Worm (Caenorhabditis elegans): ENCODE measurements around the gene perm-3.

ce11 chrIV:5409112-5409511 lies 14.5 kb upstream of the perm-3 start:
- TF ChIP-seq pbrm-1 (GFP tag; IDR thresholded peaks at IDR 0.05) (no peak), F10E7.11 (tag; optimal IDR thresholded peaks at IDR 0.05) (no peak), unc-62 (GFP tag; optimal IDR thresholded peaks at IDR 0.05) (no peak), ekl-4 (GFP tag; IDR thresholded peaks at IDR 0.05) (no peak), ztf-3 (GFP tag; optimal IDR thresholded peaks at IDR 0.05) (no peak), sea-2 (GFP tag; IDR thresholded peaks at IDR 0.05) (no peak), ceh-100 (GFP tag; IDR thresholded peaks at IDR 0.05) (no peak), K12H6.12 (tag; optimal IDR thresholded peaks at IDR 0.05) (no peak)

All from whole organism, young adult.